Worm (Caenorhabditis elegans) whole organism, midembryonic: Measurements from ENCODE around the gene T08B1.1.

ENCODE experiments used
- T22C8.4 ChIP-seq: fragments of 200-800 bp; sonication (Bioruptor generic); IDR thresholded peaks from 2 replicates; pipeline ENCODE4 v1.3.6; 2022; ENCODE audit warnings: missing genetic modification characterization, missing compliant biosample characterization
- cog-1 ChIP-seq: sonication (generic microtip); optimal IDR thresholded peaks from 2 replicates; lab custom pipeline; 2016; ENCODE audit warnings: missing genetic modification characterization, missing compliant biosample characterization
- flt-1 ChIP-seq: fragments of 200-800 bp; sonication (Bioruptor generic); IDR thresholded peaks from 2 replicates; pipeline ENCODE4 v1.3.6; 2022; ENCODE audit warnings: missing genetic modification characterization, missing compliant biosample characterization
- klf-2 ChIP-seq: fragments of 200-800 bp; sonication (Bioruptor generic); conservative IDR thresholded peaks from 2 replicates; pipeline ENCODE4 v1.3.6; 2022; ENCODE audit warnings: missing genetic modification reagents, missing genetic modification characterization, missing compliant biosample characterization
- med-1 ChIP-seq: sonication (generic microtip); optimal IDR thresholded peaks from 2 replicates; lab custom pipeline; 2017; ENCODE audit warnings: missing genetic modification characterization, mild to moderate bottlenecking, missing compliant biosample characterization, antibody characterized with exemption, missing genetic modification reagents; ENCODE audit not compliant: insufficient read depth
- ref-1 ChIP-seq: fragments of 200-800 bp; sonication (Bioruptor generic); conservative IDR thresholded peaks from 2 replicates; pipeline ENCODE4 v1.3.6; 2022; ENCODE audit warnings: missing genetic modification reagents, missing genetic modification characterization, missing compliant biosample characterization
- tab-1 ChIP-seq: fragments of 200-800 bp; sonication (Bioruptor generic); IDR thresholded peaks from 2 replicates; pipeline ENCODE4 v1.3.6; 2022; ENCODE audit warnings: missing genetic modification characterization, missing compliant biosample characterization
- ztf-23 ChIP-seq: fragments of 200-800 bp; sonication (Bioruptor generic); IDR thresholded peaks from 2 replicates; pipeline ENCODE4 v1.3.6; 2022; ENCODE audit warnings: missing genetic modification reagents, missing genetic modification characterization, missing compliant biosample characterization
- ztf-29 ChIP-seq: fragments of 200-800 bp; sonication (Bioruptor generic); IDR thresholded peaks from 2 replicates; pipeline ENCODE4 v1.3.6; 2022; ENCODE audit warnings: missing genetic modification reagents, missing genetic modification characterization, missing compliant biosample characterization

T08B1.1 gene

DNA sequence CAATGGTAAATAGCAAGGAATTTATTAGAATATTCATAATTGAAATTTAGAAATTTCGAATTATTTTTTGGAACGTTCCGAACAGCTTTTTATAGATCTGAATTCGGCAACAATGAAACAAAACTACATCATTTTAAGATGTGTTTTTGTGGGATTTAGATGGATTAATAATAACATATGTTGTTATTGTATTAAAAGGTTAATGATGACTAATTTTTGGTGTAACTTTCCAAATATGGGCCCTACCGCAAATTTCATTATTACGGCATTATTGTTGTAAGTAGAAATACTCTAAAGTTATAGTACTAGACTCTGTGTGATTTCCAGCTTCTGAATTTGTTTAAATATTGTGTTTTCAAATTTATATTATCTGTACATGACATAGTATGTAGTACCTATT lies 27.0 kb upstream of the T08B1.1 start, which contains the start of gene F59A7.11:
F59A7.11 (minus strand) TSS at position 101 of the 400 bp plus-strand sequence.
- TF ChIP-seq T22C8.4 (GFP tag; lab: Robert Waterston, UW) (no peak), med-1 (no peak), ztf-23 (GFP tag; lab: Robert Waterston, UW) (no peak), ztf-29 (GFP tag; lab: Robert Waterston, UW) (no peak), klf-2 (GFP tag; lab: Robert Waterston, UW) (no peak), ref-1 (GFP tag; lab: Robert Waterston, UW) (no peak), cog-1 (tag; lab: Kevin White, UChicago) (no peak), tab-1 (GFP tag; lab: Robert Waterston, UW) (no peak), flt-1 (no peak)

DNA sequence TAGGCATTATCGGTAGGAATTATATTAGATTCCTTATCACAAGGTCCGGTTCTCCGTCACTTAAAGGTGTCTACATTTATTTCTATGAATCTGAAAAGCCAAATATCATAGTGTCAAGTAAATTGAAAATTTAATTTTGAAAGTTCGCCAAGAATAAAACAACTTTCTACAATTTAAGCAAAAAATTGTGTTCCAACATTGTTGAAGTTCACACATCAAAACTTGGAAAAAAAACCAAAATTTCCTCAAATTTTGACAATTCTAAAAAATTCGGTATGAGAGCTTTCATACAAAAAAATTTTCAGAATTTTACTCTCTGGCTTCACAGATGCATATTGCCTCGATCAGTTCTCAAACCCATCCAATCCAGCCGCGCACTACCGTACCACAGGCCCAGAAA lies 24.9 kb upstream of the T08B1.1 start, which contains the start of gene F59A7.7:
F59A7.7 (plus strand) TSS at position 301 of the 400 bp plus-strand sequence.
- TF ChIP-seq T22C8.4 (GFP tag; lab: Robert Waterston, UW): no peak
- no peak for TF ChIP-seq ztf-29 (GFP tag; lab: Robert Waterston, UW)
- TF ChIP-seq flt-1: no peak
- TF ChIP-seq tab-1 (GFP tag; lab: Robert Waterston, UW): no peak
- TF ChIP-seq cog-1 (tag; lab: Kevin White, UChicago): no peak
- TF ChIP-seq klf-2 (GFP tag; lab: Robert Waterston, UW): no peak
- no peak for TF ChIP-seq med-1
- no peak for TF ChIP-seq ref-1 (GFP tag; lab: Robert Waterston, UW)

DNA sequence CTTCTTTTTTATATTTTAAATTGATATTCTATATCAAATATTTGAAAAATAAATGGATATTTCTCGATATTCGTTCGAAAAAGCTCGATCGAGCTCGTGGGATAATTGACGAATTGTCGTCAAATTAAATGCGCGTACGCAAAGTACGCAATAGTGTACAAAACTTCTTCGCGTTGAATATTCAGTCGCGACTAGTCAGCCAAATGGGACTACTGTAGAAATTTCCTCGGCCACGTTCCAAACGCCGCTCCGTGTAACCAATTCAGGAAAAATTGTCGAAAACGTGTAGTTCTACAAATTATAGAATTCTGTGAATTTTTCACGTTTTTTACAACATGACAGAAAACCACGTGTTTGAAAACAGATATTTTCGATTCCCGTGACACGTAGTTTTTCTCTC lies 21.6 kb upstream of the T08B1.1 start:
- TF ChIP-seq klf-2 (GFP tag; lab: Robert Waterston, UW) (no peak), cog-1 (tag; lab: Kevin White, UChicago) (no peak), ref-1 (GFP tag; lab: Robert Waterston, UW) (no peak), T22C8.4 (GFP tag; lab: Robert Waterston, UW) (no peak), tab-1 (GFP tag; lab: Robert Waterston, UW) (no peak), flt-1 (no peak), ztf-23 (GFP tag; lab: Robert Waterston, UW) (no peak), med-1 (no peak), ztf-29 (GFP tag; lab: Robert Waterston, UW) (no peak)

DNA sequence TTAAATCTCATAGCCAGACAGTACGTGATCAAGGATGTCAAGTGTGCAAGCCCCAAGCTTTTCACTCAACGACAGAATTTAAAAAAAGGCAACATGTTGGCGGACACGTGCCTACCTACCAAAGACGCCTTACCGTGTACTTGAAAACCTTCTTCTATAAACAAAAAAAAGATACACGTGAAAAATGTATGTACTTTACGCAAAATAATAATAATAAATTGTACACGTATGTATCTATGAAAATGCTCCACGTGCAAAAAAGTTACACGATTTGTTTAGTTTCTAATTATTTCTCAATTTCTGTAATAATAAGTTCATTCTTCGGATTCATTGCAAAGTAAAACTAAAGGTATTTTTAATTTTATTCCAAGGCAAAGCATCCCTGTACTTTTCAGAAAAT lies 17.8 kb upstream of the T08B1.1 start, which contains the start of gene cysl-4:
cysl-4 (plus strand) TSS at position 301 of the 400 bp plus-strand sequence.
- TF ChIP-seq klf-2 (GFP tag; lab: Robert Waterston, UW) (no peak), ztf-23 (GFP tag; lab: Robert Waterston, UW) (no peak), med-1 (no peak)

DNA sequence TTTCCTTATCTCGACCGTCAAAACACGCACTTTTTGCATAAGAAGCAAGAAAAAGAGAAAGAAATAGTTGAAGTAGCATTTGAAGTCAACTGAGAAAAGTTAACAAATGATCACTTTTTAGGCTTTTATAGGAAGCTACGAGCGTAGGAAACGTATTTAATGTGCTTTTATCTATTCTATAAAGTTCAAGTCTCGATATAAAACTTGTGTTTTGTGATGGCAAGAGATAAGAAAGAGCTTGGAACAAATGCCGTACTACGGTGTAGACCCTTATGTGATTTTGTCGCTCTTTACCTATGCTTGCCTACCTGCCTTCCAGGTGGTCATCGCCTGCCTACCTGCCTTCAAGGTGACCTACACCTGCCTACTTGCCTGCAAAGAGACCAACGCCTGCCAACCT lies 17.4 kb upstream of the T08B1.1 start, which contains the start of gene clec-206:
clec-206 (minus strand) TSS at position 101 of the 400 bp plus-strand sequence.
- TF ChIP-seq klf-2 (GFP tag; lab: Robert Waterston, UW) (no peak), med-1 (no peak), flt-1 (no peak), T22C8.4 (GFP tag; lab: Robert Waterston, UW) (no peak), cog-1 (tag; lab: Kevin White, UChicago) (no peak), ref-1 (GFP tag; lab: Robert Waterston, UW) (no peak), ztf-29 (GFP tag; lab: Robert Waterston, UW) (no peak), ztf-23 (GFP tag; lab: Robert Waterston, UW) (no peak), tab-1 (GFP tag; lab: Robert Waterston, UW) (no peak)

DNA sequence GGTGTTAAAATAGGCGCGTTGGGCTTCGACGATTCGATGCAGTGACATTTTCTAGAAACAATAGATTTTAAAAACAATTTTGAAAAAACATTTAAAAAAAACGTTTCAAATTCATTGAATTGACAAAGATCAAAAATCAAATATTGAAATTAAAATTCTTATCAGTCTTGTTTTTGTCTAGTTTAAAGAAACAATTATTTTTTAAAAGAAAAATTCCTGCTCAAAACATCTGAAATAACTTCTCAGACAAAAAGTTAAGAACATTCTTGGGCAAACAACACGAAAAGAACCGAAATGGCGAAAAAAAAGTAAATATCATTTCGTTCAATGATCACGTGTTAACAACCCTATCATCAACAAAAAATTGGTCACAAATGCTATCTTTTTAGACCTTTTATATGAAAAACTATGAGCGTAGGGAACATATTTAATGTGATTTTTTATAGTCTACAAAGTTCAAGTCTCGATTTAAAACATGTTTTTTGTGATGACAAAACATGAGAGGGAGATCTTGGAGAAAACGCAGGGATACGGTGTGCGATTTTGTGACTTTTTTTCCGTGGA lies 12.8 kb upstream of the T08B1.1 start, which contains the start of gene alh-5:
alh-5 (minus strand) TSS at position 51 of the 564 bp plus-strand sequence.
- TF ChIP-seq ztf-29 (GFP tag; lab: Robert Waterston, UW) (no peak), klf-2 (GFP tag; lab: Robert Waterston, UW) (no peak), T22C8.4 (GFP tag; lab: Robert Waterston, UW) (no peak), med-1 (no peak), ref-1 (GFP tag; lab: Robert Waterston, UW) (no peak), flt-1 (no peak), cog-1 (tag; lab: Kevin White, UChicago) (no peak), tab-1 (GFP tag; lab: Robert Waterston, UW) (no peak), ztf-23 (GFP tag; lab: Robert Waterston, UW) (no peak)

DNA sequence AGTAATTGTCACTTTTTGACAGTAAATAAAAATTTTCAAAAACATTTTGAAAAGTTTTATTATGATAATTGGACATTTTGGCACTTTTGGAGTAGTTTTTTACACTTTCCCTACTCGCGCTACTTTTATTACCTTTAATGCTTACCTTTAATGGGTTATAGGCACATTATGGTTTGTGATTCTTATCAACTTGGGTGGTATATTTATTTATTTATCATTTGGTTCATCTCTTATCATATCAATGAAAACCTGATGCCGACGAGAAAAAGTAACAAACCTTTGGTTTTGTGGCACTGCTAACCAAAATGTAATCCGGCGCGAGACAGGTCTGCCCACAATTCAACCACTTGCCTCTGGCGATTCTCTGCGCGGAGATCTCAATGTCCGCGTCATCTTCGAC lies 11.5 kb upstream of the T08B1.1 start:
- no peak for TF ChIP-seq ztf-23 (GFP tag; lab: Robert Waterston, UW)
- TF ChIP-seq tab-1 (GFP tag; lab: Robert Waterston, UW): no peak
- no peak for TF ChIP-seq med-1
- no peak for TF ChIP-seq cog-1 (tag; lab: Kevin White, UChicago)
- no peak for TF ChIP-seq klf-2 (GFP tag; lab: Robert Waterston, UW)
- TF ChIP-seq T22C8.4 (GFP tag; lab: Robert Waterston, UW): no peak
- TF ChIP-seq ref-1 (GFP tag; lab: Robert Waterston, UW): no peak
- no peak for TF ChIP-seq flt-1
- no peak for TF ChIP-seq ztf-29 (GFP tag; lab: Robert Waterston, UW)

DNA sequence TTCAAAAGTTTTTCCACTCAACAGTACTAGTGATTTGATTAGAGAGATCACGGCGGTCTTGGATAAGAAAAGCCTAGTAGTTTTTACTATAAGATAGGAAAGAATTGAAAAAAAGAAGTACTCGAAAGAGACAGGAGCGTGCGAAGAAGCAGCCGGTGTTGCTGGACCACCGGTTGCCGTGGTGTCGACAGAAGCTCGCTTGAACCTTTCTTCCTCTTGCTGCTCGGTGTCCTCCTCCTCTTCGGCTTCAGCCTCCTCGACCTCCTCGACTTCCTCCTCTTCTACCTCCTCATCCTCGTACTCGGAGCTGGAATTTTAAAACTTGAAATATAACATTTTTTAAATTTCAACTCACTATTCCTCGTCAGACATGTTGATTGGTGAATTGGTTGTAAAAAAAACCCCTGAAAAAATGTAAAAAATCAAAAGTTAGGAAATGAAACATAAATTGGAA lies 5.7 kb upstream of the T08B1.1 start, which contains the start of gene tnt-4:
tnt-4 (minus strand) TSS at position 404 of the 454 bp plus-strand sequence.
- no peak for TF ChIP-seq ref-1 (GFP tag; lab: Robert Waterston, UW)
- no peak for TF ChIP-seq ztf-29 (GFP tag; lab: Robert Waterston, UW)
- no peak for TF ChIP-seq med-1
- no peak for TF ChIP-seq tab-1 (GFP tag; lab: Robert Waterston, UW)

DNA sequence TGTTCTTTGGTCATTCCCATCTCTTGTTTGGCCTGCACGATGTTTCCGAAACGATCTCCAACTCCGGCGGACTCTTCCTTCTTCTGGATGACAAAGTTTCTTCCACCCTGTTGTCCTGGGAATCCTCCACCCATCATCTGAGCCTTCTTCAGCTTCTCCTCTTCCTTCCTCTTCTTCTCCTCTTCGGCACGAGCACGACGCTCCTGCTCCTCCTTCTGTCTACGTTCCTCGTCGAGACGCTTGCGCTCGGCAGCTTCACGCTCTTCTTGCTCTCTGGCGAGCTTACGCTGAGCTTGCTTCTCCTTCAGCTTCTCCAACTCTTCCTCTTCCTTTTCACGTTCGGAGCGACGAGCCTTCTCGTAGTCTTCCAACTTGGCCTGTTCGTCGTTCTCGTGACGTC lies 4.5 kb upstream of the T08B1.1 start:
- no peak for TF ChIP-seq ztf-29 (GFP tag; lab: Robert Waterston, UW)
- no peak for TF ChIP-seq ztf-23 (GFP tag; lab: Robert Waterston, UW)
- TF ChIP-seq tab-1 (GFP tag; lab: Robert Waterston, UW): no peak
- TF ChIP-seq klf-2 (GFP tag; lab: Robert Waterston, UW): no peak
- no peak for TF ChIP-seq med-1
- TF ChIP-seq T22C8.4 (GFP tag; lab: Robert Waterston, UW): no peak
- TF ChIP-seq cog-1 (tag; lab: Kevin White, UChicago): no peak
- TF ChIP-seq ref-1 (GFP tag; lab: Robert Waterston, UW): no peak
- TF ChIP-seq flt-1: no peak
